Fruit fly (Drosophila melanogaster) whole organism: ENCODE data around the gene Ugt35E2.

Experiments used
- CG8478 ChIP-seq: fragments of >200 bp; optimal IDR thresholded peaks from 2 replicates; lab custom pipeline; 2018; ENCODE audit warnings: inconsistent platforms
- Dll ChIP-seq: fragments of >200 bp; optimal IDR thresholded peaks from 2 replicates; lab custom pipeline; 2017
- EcR ChIP-seq, 2 experiments: fragments of >200 bp; optimal IDR thresholded peaks; 2 replicates each; lab custom pipeline; 2017; ENCODE audit warnings: missing biosample characterization in 2 of 2, missing genetic modification characterization in 2 of 2, missing genetic modification reagents in 2 of 2
- pan ChIP-seq: fragments of >200 bp; optimal IDR thresholded peaks from 2 replicates; lab custom pipeline; 2017
- psq ChIP-seq: fragments of >200 bp; optimal IDR thresholded peaks from 2 replicates; lab custom pipeline; 2017
- usp ChIP-seq: fragments of >200 bp; optimal IDR thresholded peaks from 2 replicates; lab custom pipeline; 2017; ENCODE audit warnings: missing biosample characterization, missing genetic modification characterization, mixed read lengths

Gene Ugt35E2

DNA sequence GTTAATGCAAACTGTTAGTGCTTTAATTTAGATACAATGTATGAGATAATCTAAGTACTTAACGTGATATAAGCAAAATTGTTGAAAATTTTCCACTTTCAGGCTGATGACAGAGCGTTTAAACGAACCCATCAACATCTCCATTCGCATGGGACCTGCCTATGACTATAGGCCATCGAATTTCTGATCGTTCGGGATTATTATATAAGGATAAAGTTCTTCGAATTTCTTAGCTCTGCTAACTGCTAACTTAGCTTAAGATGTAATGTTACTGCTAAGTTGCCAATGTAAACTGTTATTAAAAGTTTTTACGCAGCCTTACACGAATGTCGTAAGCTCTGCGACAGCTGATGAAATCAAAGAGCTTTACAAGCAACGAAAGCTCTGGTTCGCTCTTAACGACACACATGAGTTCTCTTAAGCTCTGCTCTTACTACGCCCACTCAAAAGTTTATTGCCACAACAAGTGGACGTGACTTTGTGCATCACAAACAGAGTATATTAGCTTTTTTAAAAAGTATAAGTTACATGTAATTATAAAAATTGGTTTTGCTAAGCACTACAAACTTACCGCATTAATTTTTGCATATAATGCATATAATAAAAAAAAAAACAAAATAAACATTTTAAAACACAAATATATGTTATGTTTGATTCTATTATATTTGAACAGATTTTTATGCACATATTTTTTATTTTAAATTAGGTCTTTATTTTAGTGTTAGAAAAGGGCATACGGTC is 29.0 kb upstream of the Ugt35E2 start:
- no peak for TF ChIP-seq Dll (lab: Kevin White, UChicago)
- TF ChIP-seq EcR (GFP tag; optimal IDR thresholded peaks at IDR 0.05; lab: Kevin White, UChicago): no peak
- TF ChIP-seq psq (lab: Kevin White, UChicago): no peak
- no peak for TF ChIP-seq CG8478 (lab: Kevin White, UChicago)
- TF ChIP-seq usp (GFP tag; lab: Kevin White, UChicago): no peak
- TF ChIP-seq pan (lab: Kevin White, UChicago): no peak

dm6 chr3R:11195792-11196191 is 28.0 kb upstream of the Ugt35E2 start, which contains the start of gene CG18577:
Gene CG18577 (plus strand): TSS chr3R:11196092.
- no peak for TF ChIP-seq CG8478 (lab: Kevin White, UChicago)
- no peak for TF ChIP-seq EcR (GFP tag; optimal IDR thresholded peaks at IDR 0.05; lab: Kevin White, UChicago)
- no peak for TF ChIP-seq usp (GFP tag; lab: Kevin White, UChicago)
- TF ChIP-seq pan (lab: Kevin White, UChicago): no peak
- no peak for TF ChIP-seq Dll (lab: Kevin White, UChicago)
- no peak for TF ChIP-seq psq (lab: Kevin White, UChicago)

DNA sequence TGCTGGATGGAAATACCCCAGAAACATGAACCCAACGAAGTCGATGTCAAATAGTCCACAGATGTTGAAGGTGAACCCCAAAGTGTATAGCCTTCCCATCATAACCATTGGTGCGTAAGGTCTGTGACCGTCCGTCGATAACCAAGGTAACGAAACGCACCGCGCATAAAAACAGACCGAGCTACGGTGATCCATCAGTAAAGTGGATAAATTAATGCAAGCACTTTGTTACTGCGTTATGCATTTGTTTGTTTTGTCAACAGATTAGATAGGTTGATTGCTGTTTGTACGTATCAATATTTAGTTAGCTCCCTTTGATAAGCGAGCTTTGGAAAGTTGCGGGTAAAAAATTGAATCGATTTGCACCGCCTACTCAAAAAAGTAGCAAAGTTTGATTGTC is 10.5 kb upstream of the Ugt35E2 start:
- no peak for TF ChIP-seq usp (GFP tag; lab: Kevin White, UChicago)
- no peak for TF ChIP-seq pan (lab: Kevin White, UChicago)
- no peak for TF ChIP-seq Dll (lab: Kevin White, UChicago)

DNA sequence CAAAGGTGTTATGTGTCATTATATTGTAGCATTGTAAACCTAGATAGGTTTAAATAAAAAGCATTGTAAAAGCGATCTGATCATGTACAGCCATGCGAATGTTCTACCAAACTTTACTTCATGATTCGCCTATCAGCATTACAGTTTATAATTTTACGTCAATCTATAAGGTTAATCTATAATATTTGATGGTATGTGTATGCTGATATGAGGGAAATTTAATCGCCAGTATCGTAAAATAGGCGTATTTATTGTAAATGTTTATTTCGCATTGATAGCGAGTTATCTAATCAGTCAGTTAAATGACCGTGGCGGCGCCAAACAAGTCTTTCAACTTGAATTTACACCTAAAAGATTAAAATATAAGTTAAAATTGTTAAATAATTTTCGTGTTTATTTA is 9.8 kb upstream of the Ugt35E2 start:
- no peak for TF ChIP-seq pan (lab: Kevin White, UChicago)

DNA sequence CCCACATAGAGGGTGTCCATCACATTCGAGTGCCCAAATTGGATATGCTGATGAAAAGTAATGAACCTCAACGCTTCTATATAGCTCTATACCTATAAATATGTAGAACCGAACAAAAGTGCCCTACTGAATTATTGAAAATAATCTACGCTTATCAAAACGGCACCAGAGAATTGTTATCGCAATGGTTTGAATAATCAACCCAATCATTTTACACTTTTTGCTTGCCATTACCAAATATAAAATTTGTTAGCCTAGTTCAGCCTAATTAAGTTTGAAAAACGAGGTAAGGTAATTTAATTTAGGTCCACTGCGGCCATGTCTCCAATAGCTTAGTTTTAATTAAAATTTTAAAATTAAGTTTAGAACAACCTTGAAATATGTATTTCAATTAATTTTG is 8.0 kb upstream of the Ugt35E2 start:
- no peak for TF ChIP-seq EcR (GFP tag; optimal IDR thresholded peaks at IDR 0.05; lab: Kevin White, UChicago)
- TF ChIP-seq Dll (lab: Kevin White, UChicago): no peak
- TF ChIP-seq psq (lab: Kevin White, UChicago): no peak
- no peak for TF ChIP-seq CG8478 (lab: Kevin White, UChicago)
- no peak for TF ChIP-seq usp (GFP tag; lab: Kevin White, UChicago)
- TF ChIP-seq pan (lab: Kevin White, UChicago): no peak

dm6 chr3R:11175308-11175707 is 7.5 kb upstream of the Ugt35E2 start, which contains the start of the genes Ugt304A1 and Ugt303A1:
Gene Ugt304A1 (minus strand): TSS chr3R:11175408.
Gene Ugt303A1 (plus strand): TSS chr3R:11175529.
- TF ChIP-seq Dll (lab: Kevin White, UChicago): no peak
- no peak for TF ChIP-seq pan (lab: Kevin White, UChicago)
- no peak for TF ChIP-seq CG8478 (lab: Kevin White, UChicago)

- TF ChIP-seq Dll (lab: Kevin White, UChicago) (no peak), psq (lab: Kevin White, UChicago) (no peak), pan (lab: Kevin White, UChicago) (no peak), EcR (GFP tag; optimal IDR thresholded peaks at IDR 0.05; lab: Kevin White, UChicago) (no peak), usp (GFP tag; lab: Kevin White, UChicago) (no peak), CG8478 (lab: Kevin White, UChicago) (no peak)
These were observed 5.4 kb upstream of the Ugt35E2 start for dm6 chr3R:11173169-11173506.

DNA sequence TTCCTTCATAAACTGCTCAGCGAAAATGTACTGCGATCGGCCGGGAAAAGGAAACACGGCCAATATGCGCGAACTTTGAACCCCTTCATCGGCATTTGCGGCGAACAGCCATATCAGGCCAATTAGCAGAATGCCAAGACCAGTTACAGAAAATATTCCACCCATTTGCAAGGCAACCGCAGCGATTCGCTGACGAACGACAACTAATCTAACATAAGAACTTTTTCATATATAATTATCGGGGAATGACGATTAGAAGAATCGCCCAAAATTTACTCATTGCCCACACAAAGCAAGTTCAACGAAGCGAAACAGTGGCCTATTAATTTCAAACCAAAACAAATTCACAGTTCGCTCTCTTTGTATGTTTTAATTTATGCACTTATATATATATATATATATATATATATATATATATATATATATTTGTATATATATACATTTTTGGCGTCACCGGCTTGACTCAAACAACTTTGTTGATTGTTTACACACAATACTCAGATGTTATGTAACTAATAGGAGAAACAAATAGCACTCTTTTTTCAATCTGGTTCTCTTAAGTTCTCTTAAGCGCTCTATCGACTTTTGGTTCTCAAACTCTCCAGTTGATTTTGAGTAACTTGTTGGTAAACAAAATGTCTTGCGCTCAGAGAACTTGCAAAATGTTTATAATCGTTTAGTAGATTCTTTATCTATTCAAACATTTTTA is 4.8 kb upstream of the Ugt35E2 start, which contains the start of gene Ugt35A1:
Gene Ugt35A1 (minus strand): TSS at position 205 of the 709 bp plus-strand sequence.
- TF ChIP-seq EcR (GFP tag; optimal IDR thresholded peaks at IDR 0.05; lab: Kevin White, UChicago) (no peak), pan (lab: Kevin White, UChicago) (no peak), psq (lab: Kevin White, UChicago) (no peak), CG8478 (lab: Kevin White, UChicago) (no peak), usp (GFP tag; lab: Kevin White, UChicago) (no peak), Dll (lab: Kevin White, UChicago) (no peak)

DNA sequence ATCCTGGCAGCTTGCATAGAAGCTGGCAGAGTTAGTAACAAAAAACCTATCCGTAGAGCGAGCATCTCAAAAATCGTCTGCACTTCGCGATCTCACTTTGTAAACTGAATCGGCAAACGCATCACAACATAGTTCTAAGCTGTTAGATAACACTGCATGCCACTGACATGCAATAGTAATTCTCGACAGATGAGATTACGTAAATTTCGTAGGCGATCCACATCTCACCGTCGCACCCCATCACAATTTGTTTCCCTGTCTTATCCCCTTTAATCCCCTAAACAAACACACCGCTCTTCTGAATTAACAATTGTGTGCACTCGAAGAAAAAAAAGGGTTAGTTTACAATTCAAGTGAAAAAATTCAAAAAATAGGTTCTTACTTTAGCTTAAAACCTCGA is 2.4 kb upstream of the Ugt35E2 start, which contains the start of gene Ugt35B1:
Gene Ugt35B1 (minus strand): TSS at position 101 of the 400 bp plus-strand sequence.
- TF ChIP-seq Dll (lab: Kevin White, UChicago) (no peak), CG8478 (lab: Kevin White, UChicago) (no peak), EcR (GFP tag; optimal IDR thresholded peaks at IDR 0.05; lab: Kevin White, UChicago) (no peak), pan (lab: Kevin White, UChicago) (no peak), psq (lab: Kevin White, UChicago) (no peak), usp (GFP tag; lab: Kevin White, UChicago) (no peak)

- TF ChIP-seq pan (lab: Kevin White, UChicago) (no peak), psq (lab: Kevin White, UChicago) (no peak), CG8478 (lab: Kevin White, UChicago) (no peak), Dll (lab: Kevin White, UChicago) (no peak), EcR (GFP tag; optimal IDR thresholded peaks at IDR 0.05; lab: Kevin White, UChicago) (no peak), usp (GFP tag; lab: Kevin White, UChicago) (no peak)
These were observed 1.8 kb downstream of the Ugt35E2 start, which contains the start of gene Ugt35E1 for dm6 chr3R:11165974-11166373. Gene Ugt35E1 (minus strand): TSS chr3R:11166074.

DNA sequence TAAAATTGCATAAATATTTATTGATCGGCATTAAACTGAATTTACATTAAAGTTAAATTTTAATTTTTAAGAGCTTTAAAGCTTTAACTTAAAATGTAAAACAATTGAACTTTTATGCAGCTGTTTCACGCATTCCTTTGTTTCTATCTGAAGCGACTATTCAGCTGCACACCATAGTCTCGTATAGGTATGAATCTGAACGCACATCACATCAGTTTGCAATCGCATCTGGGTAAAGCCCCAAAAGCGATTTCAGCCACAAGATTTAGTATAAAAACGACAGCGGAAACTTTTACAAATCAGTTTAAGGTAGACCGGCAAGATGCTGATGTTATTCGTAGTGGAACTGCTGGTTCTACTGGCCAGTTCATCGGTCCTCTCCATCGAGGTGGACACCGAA is 6.9 kb downstream of the Ugt35E2 start, which contains the start of gene CG4757:
Gene CG4757 (plus strand): TSS at position 301 of the 400 bp plus-strand sequence.
- no peak for TF ChIP-seq pan (lab: Kevin White, UChicago)
- TF ChIP-seq usp (GFP tag; lab: Kevin White, UChicago): no peak
- TF ChIP-seq EcR (GFP tag; optimal IDR thresholded peaks at IDR 0.05; lab: Kevin White, UChicago): no peak
- no peak for TF ChIP-seq Dll (lab: Kevin White, UChicago)
- TF ChIP-seq CG8478 (lab: Kevin White, UChicago): no peak
- no peak for TF ChIP-seq psq (lab: Kevin White, UChicago)
